Worm (Caenorhabditis elegans) whole organism, midembryonic: ENCODE measurements around the gene C24B9.3.

Experiments
- T22C8.4 ChIP-seq: fragments of 200-800 bp; sonication (Bioruptor generic); IDR thresholded peaks from 2 replicates; pipeline ENCODE4 v1.3.6; 2022; ENCODE audit warnings: missing genetic modification characterization, missing compliant biosample characterization
- cog-1 ChIP-seq: sonication (generic microtip); optimal IDR thresholded peaks from 2 replicates; lab custom pipeline; 2016; ENCODE audit warnings: missing genetic modification characterization, missing compliant biosample characterization
- klf-2 ChIP-seq: fragments of 200-800 bp; sonication (Bioruptor generic); conservative IDR thresholded peaks from 2 replicates; pipeline ENCODE4 v1.3.6; 2022; ENCODE audit warnings: missing genetic modification reagents, missing genetic modification characterization, missing compliant biosample characterization
- tab-1 ChIP-seq: fragments of 200-800 bp; sonication (Bioruptor generic); IDR thresholded peaks from 2 replicates; pipeline ENCODE4 v1.3.6; 2022; ENCODE audit warnings: missing genetic modification characterization, missing compliant biosample characterization

DNA sequence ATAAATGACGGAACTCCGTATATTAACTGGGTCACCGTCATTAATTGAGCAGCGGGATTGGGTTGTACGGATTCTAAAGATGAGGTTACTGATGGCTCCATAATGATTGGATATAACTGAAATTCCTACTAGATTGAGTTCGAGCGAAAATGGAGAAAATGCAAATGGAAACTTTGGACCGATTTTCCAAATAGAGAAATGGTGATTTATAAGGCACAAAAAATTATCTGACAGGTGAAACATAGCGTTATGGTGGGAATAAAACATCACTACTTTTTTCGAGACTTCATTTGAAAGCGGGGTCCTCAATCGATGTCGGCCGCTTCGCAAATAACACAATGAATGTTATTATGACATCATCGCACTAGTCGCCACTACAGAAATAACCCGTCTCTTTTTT, 11.2 kb upstream of the C24B9.3 start, which contains the start of gene srg-60:
- TF ChIP-seq klf-2 (GFP tag; lab: Robert Waterston, UW) (no peak), tab-1 (GFP tag; lab: Robert Waterston, UW) (no peak), cog-1 (no peak), T22C8.4 (no peak)
